Fruit fly (Drosophila melanogaster) whole organism, embryonic: ENCODE measurements around the gene ova.

Experiments used
- BtbVII ChIP-seq: fragments of 200-800 bp; sonication (Bioruptor generic); optimal IDR thresholded peaks from 3 replicates; lab custom pipeline; 2017; ENCODE audit warnings: missing biosample characterization, mild to moderate bottlenecking, missing genetic modification characterization
- CG10321 ChIP-seq: fragments of 200-800 bp; sonication (Bioruptor generic); IDR thresholded peaks from 2 replicates; pipeline ENCODE4 v1.3.6; 2022; ENCODE audit warnings: missing biosample characterization, missing genetic modification characterization
- CG12071 ChIP-seq: fragments of 200-800 bp; sonication (Bioruptor generic); optimal IDR thresholded peaks from 3 replicates; lab custom pipeline; 2018; ENCODE audit warnings: missing biosample characterization, mild to moderate bottlenecking, missing genetic modification characterization
- CG12744 ChIP-seq: fragments of 200-800 bp; sonication (Bioruptor generic); optimal IDR thresholded peaks from 2 replicates; lab custom pipeline; 2016; ENCODE audit warnings: missing biosample characterization, missing genetic modification characterization
- CG17385 ChIP-seq: fragments of 200-800 bp; sonication (Bioruptor generic); optimal IDR thresholded peaks from 3 replicates; lab custom pipeline; 2018; ENCODE audit warnings: missing biosample characterization, mild to moderate bottlenecking, missing genetic modification characterization
- CG17802 ChIP-seq: fragments of 200-800 bp; sonication (Bioruptor generic); optimal IDR thresholded peaks from 2 replicates; lab custom pipeline; 2018; ENCODE audit warnings: missing biosample characterization, mild to moderate bottlenecking, missing genetic modification characterization, moderate library complexity
- CG18011 ChIP-seq: fragments of 200-800 bp; sonication (Bioruptor generic); optimal IDR thresholded peaks from 2 replicates; lab custom pipeline; 2017; ENCODE audit warnings: missing biosample characterization, missing genetic modification characterization, mild to moderate bottlenecking, moderate library complexity, missing genotype
- CG18476 ChIP-seq: fragments of 200-800 bp; sonication (Bioruptor generic); optimal IDR thresholded peaks from 2 replicates; lab custom pipeline; 2016; ENCODE audit warnings: missing biosample characterization, mild to moderate bottlenecking, missing genetic modification characterization
- CG2116 ChIP-seq: fragments of 200-800 bp; sonication (Bioruptor generic); optimal IDR thresholded peaks from 3 replicates; lab custom pipeline; 2018; ENCODE audit warnings: missing biosample characterization, mild to moderate bottlenecking, missing genetic modification characterization
- CG30020 ChIP-seq: fragments of 200-800 bp; optimal IDR thresholded peaks from 2 replicates; lab custom pipeline; 2019; ENCODE audit warnings: missing biosample characterization, mild to moderate bottlenecking, missing genetic modification characterization, moderate library complexity
- CG30431 ChIP-seq: fragments of 200-800 bp; sonication (Bioruptor generic); optimal IDR thresholded peaks from 2 replicates; lab custom pipeline; 2017; ENCODE audit warnings: missing biosample characterization, missing genetic modification characterization
- CG32767 ChIP-seq: fragments of 200-800 bp; sonication (Bioruptor generic); IDR thresholded peaks from 2 replicates; pipeline ENCODE4 v1.3.6; 2022; ENCODE audit warnings: missing biosample characterization, missing genetic modification characterization
- CG3407 ChIP-seq: fragments of 200-800 bp; sonication (Bioruptor generic); optimal IDR thresholded peaks from 2 replicates; lab custom pipeline; 2018; ENCODE audit warnings: missing biosample characterization, mild to moderate bottlenecking, missing genetic modification characterization
- CG4328 ChIP-seq: fragments of 200-800 bp; sonication (Bioruptor generic); optimal IDR thresholded peaks from 3 replicates; lab custom pipeline; 2017; ENCODE audit warnings: missing biosample characterization, missing genetic modification reagents, missing genetic modification characterization
- CG7987 ChIP-seq: fragments of 200-800 bp; sonication (Bioruptor generic); optimal IDR thresholded peaks from 2 replicates; lab custom pipeline; 2018; ENCODE audit warnings: missing biosample characterization, mild to moderate bottlenecking, missing genetic modification characterization, moderate library complexity
- CG8944 ChIP-seq: fragments of 200-800 bp; sonication (Bioruptor generic); optimal IDR thresholded peaks from 3 replicates; lab custom pipeline; 2016; ENCODE audit warnings: missing biosample characterization, missing genetic modification characterization
- Dip2 ChIP-seq: fragments of 200-800 bp; sonication (Bioruptor generic); IDR thresholded peaks from 2 replicates; pipeline ENCODE4 v1.3.6; 2022; ENCODE audit warnings: missing biosample characterization, missing genetic modification characterization
- Eip74EF ChIP-seq, 2 experiments: fragments of 200-800 bp in 1 of 2; fragments of >200 bp in 1 of 2; sonication (Bioruptor generic) in 1 of 2; optimal IDR thresholded peaks; 2 replicates each; lab custom pipeline; 2017 to 2019; ENCODE audit warnings: missing biosample characterization in 2 of 2, missing genetic modification characterization in 2 of 2, mild to moderate bottlenecking in 1 of 2, moderate library complexity in 1 of 2
- H15 ChIP-seq: fragments of 200-800 bp; sonication (Bioruptor generic); IDR thresholded peaks from 3 replicates; pipeline ENCODE4 v1.3.6; 2022; ENCODE audit warnings: missing biosample characterization, missing genetic modification characterization
- HLH54F ChIP-seq: fragments of 200-800 bp; sonication (Bioruptor generic); optimal IDR thresholded peaks from 3 replicates; lab custom pipeline; 2016; ENCODE audit warnings: missing biosample characterization, missing genetic modification characterization
- Lpt ChIP-seq: fragments of >200 bp; optimal IDR thresholded peaks from 2 replicates; lab custom pipeline; 2018; ENCODE audit warnings: missing biosample characterization, missing genetic modification characterization
- NC2β ChIP-seq: fragments of 200-800 bp; sonication (Bioruptor generic); optimal IDR thresholded peaks from 2 replicates; lab custom pipeline; 2016; ENCODE audit warnings: missing biosample characterization, missing genetic modification characterization
- Nf-YA ChIP-seq: fragments of 200-800 bp; sonication (Bioruptor generic); IDR thresholded peaks from 2 replicates; pipeline ENCODE4 v1.3.6; 2022; ENCODE audit warnings: missing biosample characterization, missing genetic modification characterization
- Sox100B ChIP-seq: fragments of 200-800 bp; sonication (Bioruptor generic); optimal IDR thresholded peaks from 3 replicates; lab custom pipeline; 2018; ENCODE audit warnings: missing biosample characterization, mild to moderate bottlenecking, missing genetic modification characterization
- Trl ChIP-seq, 3 experiments: fragments of >200 bp in 2 of 3; fragments of 200-800 bp in 1 of 3; sonication (Bioruptor generic) in 1 of 3; optimal IDR thresholded peaks; 2 replicates in 1 of 3; 3 replicates in 2 of 3; lab custom pipeline; 2016 to 2017; ENCODE audit warnings: missing biosample characterization in 1 of 3, missing genetic modification characterization in 1 of 3
- Vsx1 ChIP-seq: fragments of 200-800 bp; sonication (Bioruptor generic); optimal IDR thresholded peaks from 2 replicates; lab custom pipeline; 2017; ENCODE audit warnings: missing biosample characterization, mild to moderate bottlenecking, missing genetic modification characterization, missing genetic modification reagents
- amos ChIP-seq: fragments of 200-800 bp; sonication (Bioruptor generic); IDR thresholded peaks from 2 replicates; pipeline ENCODE4 v1.3.6; 2022; ENCODE audit warnings: missing biosample characterization, missing genetic modification characterization; ENCODE audit not compliant: partially characterized antibody
- caup ChIP-seq: fragments of 200-800 bp; sonication (Bioruptor generic); optimal IDR thresholded peaks from 3 replicates; lab custom pipeline; 2017; ENCODE audit warnings: missing biosample characterization, mild to moderate bottlenecking, missing genetic modification characterization, moderate library complexity; ENCODE audit not compliant: severe bottlenecking
- cg ChIP-seq: fragments of 200-800 bp; sonication (Bioruptor generic); optimal IDR thresholded peaks from 3 replicates; lab custom pipeline; 2019; ENCODE audit warnings: missing biosample characterization, mild to moderate bottlenecking, missing genetic modification characterization, moderate library complexity
- dati ChIP-seq: fragments of 200-800 bp; sonication (Bioruptor generic); IDR thresholded peaks from 2 replicates; pipeline ENCODE4 v1.3.6; 2022; ENCODE audit warnings: missing biosample characterization, missing genetic modification characterization
- dpn ChIP-seq, 2 experiments: fragments of 200-800 bp; sonication (Bioruptor generic); optimal IDR thresholded peaks; 3 replicates each; lab custom pipeline; 2016; ENCODE audit warnings: missing biosample characterization in 2 of 2, missing genetic modification characterization in 2 of 2
- dysf ChIP-seq: fragments of 200-800 bp; sonication (Bioruptor generic); IDR thresholded peaks from 3 replicates; pipeline ENCODE4 v1.3.6; 2022; ENCODE audit warnings: missing biosample characterization, missing genetic modification characterization
- her ChIP-seq: fragments of 200-800 bp; sonication (Bioruptor generic); optimal IDR thresholded peaks from 2 replicates; lab custom pipeline; 2016; ENCODE audit warnings: missing biosample characterization, missing genetic modification characterization
- jigr1 ChIP-seq: fragments of 200-800 bp; sonication (Bioruptor generic); IDR thresholded peaks from 3 replicates; pipeline ENCODE4 v1.3.6; 2022; ENCODE audit warnings: missing biosample characterization, missing genetic modification characterization
- kah ChIP-seq: fragments of 200-800 bp; sonication (Bioruptor generic); optimal IDR thresholded peaks from 2 replicates; lab custom pipeline; 2018; ENCODE audit warnings: missing biosample characterization, mild to moderate bottlenecking, missing genetic modification characterization
- lola ChIP-seq, 3 experiments: fragments of >200 bp in 2 of 3; fragments of 200-800 bp in 1 of 3; sonication (Bioruptor generic) in 1 of 3; optimal IDR thresholded peaks; 2 replicates each; lab custom pipeline; 2017 to 2019; ENCODE audit warnings: missing biosample characterization in 3 of 3, missing genetic modification characterization in 3 of 3, mild to moderate bottlenecking in 1 of 3, moderate library complexity in 1 of 3
- mam ChIP-seq: fragments of 200-800 bp; sonication (Bioruptor generic); optimal IDR thresholded peaks from 3 replicates; lab custom pipeline; 2016; ENCODE audit warnings: missing biosample characterization, missing genetic modification characterization
- nerfin-1 ChIP-seq: fragments of 200-800 bp; sonication (Bioruptor generic); optimal IDR thresholded peaks from 3 replicates; lab custom pipeline; 2019; ENCODE audit warnings: missing biosample characterization, mild to moderate bottlenecking, missing genetic modification characterization, moderate library complexity
- pita ChIP-seq: fragments of 200-800 bp; sonication (Bioruptor generic); optimal IDR thresholded peaks from 2 replicates; lab custom pipeline; 2017; ENCODE audit warnings: missing biosample characterization, mild to moderate bottlenecking, missing genetic modification characterization
- ranshi ChIP-seq: fragments of 200-800 bp; sonication (Bioruptor generic); IDR thresholded peaks from 2 replicates; pipeline ENCODE4 v1.3.6; 2022; ENCODE audit warnings: missing biosample characterization, missing genetic modification characterization
- repo ChIP-seq: fragments of 200-800 bp; sonication (Bioruptor generic); optimal IDR thresholded peaks from 2 replicates; lab custom pipeline; 2016; ENCODE audit warnings: missing biosample characterization, missing genetic modification characterization
- sd ChIP-seq: fragments of 200-800 bp; sonication (Bioruptor generic); optimal IDR thresholded peaks from 3 replicates; lab custom pipeline; 2018; ENCODE audit warnings: missing biosample characterization, mild to moderate bottlenecking, missing genetic modification characterization, moderate library complexity
- slp2 ChIP-seq: fragments of 200-800 bp; sonication (Bioruptor generic); optimal IDR thresholded peaks from 2 replicates; lab custom pipeline; 2016; ENCODE audit warnings: missing biosample characterization, missing genetic modification characterization
- sr ChIP-seq: fragments of 200-800 bp; sonication (Bioruptor generic); IDR thresholded peaks from 3 replicates; pipeline ENCODE4 v1.3.6; 2022; ENCODE audit warnings: missing biosample characterization, missing genetic modification characterization
- twi ChIP-seq: fragments of 200-800 bp; optimal IDR thresholded peaks from 2 replicates; lab custom pipeline; 2019; ENCODE audit warnings: missing biosample characterization, mild to moderate bottlenecking, missing genetic modification characterization, moderate library complexity
- usp ChIP-seq: fragments of >200 bp; optimal IDR thresholded peaks from 2 replicates; lab custom pipeline; 2017; ENCODE audit warnings: missing biosample characterization, missing genetic modification characterization
- vfl ChIP-seq: fragments of 200-800 bp; sonication (Bioruptor generic); optimal IDR thresholded peaks from 2 replicates; lab custom pipeline; 2016; ENCODE audit warnings: missing biosample characterization, missing genetic modification characterization
- wek ChIP-seq: fragments of 200-800 bp; sonication (Bioruptor generic); optimal IDR thresholded peaks from 3 replicates; lab custom pipeline; 2018; ENCODE audit warnings: missing biosample characterization, mild to moderate bottlenecking, missing genetic modification characterization, moderate library complexity

ova gene

DNA sequence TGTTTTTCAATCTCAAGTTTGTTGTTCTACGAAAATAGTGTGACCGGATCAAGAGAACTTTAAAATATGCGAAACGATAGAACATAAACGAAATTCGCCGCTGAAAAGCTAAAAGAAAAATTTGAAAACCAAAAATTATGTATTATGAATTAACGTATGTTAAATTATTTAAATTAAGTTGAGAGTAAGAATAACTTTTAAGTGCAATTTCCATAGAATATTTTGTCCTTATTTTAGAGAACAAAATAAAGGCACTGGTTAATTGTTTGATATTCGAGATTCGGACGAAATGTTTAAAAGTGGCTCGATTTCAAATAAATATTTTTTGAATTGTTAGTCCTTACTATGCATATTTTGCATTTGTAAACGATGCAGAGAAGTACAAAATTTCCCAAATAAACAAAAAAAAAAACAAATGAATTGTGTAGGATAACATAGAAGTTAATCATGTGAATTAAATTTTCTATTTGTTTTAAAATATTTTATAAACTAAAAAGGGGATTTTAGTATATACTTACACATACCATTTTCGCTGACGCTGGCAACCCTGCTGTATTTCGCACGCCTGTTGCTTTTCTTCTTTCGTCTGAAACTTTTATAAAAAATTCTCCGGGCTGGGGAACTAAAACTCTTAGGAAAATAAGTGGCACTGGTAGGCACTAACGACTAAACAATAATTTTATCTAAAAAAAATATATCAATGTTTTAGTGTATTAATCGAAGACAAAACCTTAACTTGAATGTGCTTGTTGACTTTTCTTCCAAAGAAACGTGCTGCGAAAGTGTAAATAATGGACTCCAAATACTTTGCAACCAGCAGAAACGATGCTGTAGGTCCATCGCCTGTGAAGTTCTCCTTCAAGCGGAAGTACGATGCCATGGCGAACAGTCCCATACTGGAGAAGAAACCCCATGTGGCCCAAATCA lies 20.6 kb downstream of the ova start, which contains the start of the genes CG5727 and ath (continued):
- TF ChIP-seq kah, result peak; percentile 88
- TF ChIP-seq Sox100B, result peak; percentile 34
- TF ChIP-seq Nf-YA (GFP tag; lab: Robert Waterston, UW), result no peak
- TF ChIP-seq vfl (GFP tag; lab: Kevin White, UChicago), result no peak
- no peak for TF ChIP-seq sr (GFP tag; lab: Robert Waterston, UW)
- TF ChIP-seq pita, result no peak
- TF ChIP-seq CG8944 (GFP tag; lab: Kevin White, UChicago), result no peak
- peak in 1 of 3 experiments; percentile 40 for TF ChIP-seq lola (GFP tag; optimal IDR thresholded peaks at IDR 0.05; lab: Kevin White, UChicago)
- no peak for TF ChIP-seq her (GFP tag; lab: Kevin White, UChicago)
- TF ChIP-seq Vsx1, result no peak
- no peak for TF ChIP-seq CG18011 (GFP tag; lab: Kevin White, UChicago)
- TF ChIP-seq caup (GFP tag; lab: Kevin White, UChicago), result no peak
- TF ChIP-seq dpn (GFP tag; optimal IDR thresholded peaks at IDR 0.05; lab: Kevin White, UChicago), result no peak
- no peak for TF ChIP-seq nerfin-1 (tag; lab: Kevin White, UChicago)
- no peak for TF ChIP-seq repo (GFP tag; lab: Kevin White, UChicago)
- no peak for TF ChIP-seq CG17385 (GFP tag; lab: Kevin White, UChicago)
- no peak for TF ChIP-seq usp (GFP tag; lab: Kevin White, UChicago)
- TF ChIP-seq Dip2, result no peak
- no peak for TF ChIP-seq H15
- no peak for TF ChIP-seq Trl (optimal IDR thresholded peaks at IDR 0.05; lab: Kevin White, UChicago)
- no peak for TF ChIP-seq Trl (GFP tag; optimal IDR thresholded peaks at IDR 0.05; lab: Kevin White, UChicago)
- TF ChIP-seq sd (tag; lab: Kevin White, UChicago), result no peak
- TF ChIP-seq dysf, result no peak
- no peak for TF ChIP-seq Lpt
- TF ChIP-seq NC2β, result no peak
- TF ChIP-seq CG4328, result peak; percentile 11
- no peak for TF ChIP-seq CG12071 (GFP tag; lab: Kevin White, UChicago)
- no peak for TF ChIP-seq CG18476 (GFP tag; lab: Kevin White, UChicago)
- TF ChIP-seq CG12744 (GFP tag; lab: Kevin White, UChicago), result no peak
- TF ChIP-seq amos (GFP tag; lab: Robert Waterston, UW), result no peak
- TF ChIP-seq slp2 (GFP tag; lab: Kevin White, UChicago), result no peak
- peak; percentile 32 for TF ChIP-seq CG30020 (tag; lab: Kevin White, UChicago)
- TF ChIP-seq ranshi (GFP tag; lab: Robert Waterston, UW), result no peak
- no peak for TF ChIP-seq Eip74EF (GFP tag; optimal IDR thresholded peaks at IDR 0.05; lab: Kevin White, UChicago)
- TF ChIP-seq mam (GFP tag; lab: Kevin White, UChicago), result no peak
- peak; percentile 38 for TF ChIP-seq wek
- no peak for TF ChIP-seq CG2116 (GFP tag; lab: Kevin White, UChicago)
- TF ChIP-seq HLH54F (GFP tag; lab: Kevin White, UChicago), result no peak
- no peak for TF ChIP-seq CG17802
- TF ChIP-seq cg (GFP tag; lab: Kevin White, UChicago), result no peak
- no peak for TF ChIP-seq jigr1 (GFP tag; lab: Robert Waterston, UW)
- no peak for TF ChIP-seq CG3407 (GFP tag; lab: Kevin White, UChicago)
- TF ChIP-seq BtbVII (GFP tag; lab: Kevin White, UChicago), result no peak
- TF ChIP-seq CG30431 (GFP tag; lab: Kevin White, UChicago), result no peak
- TF ChIP-seq CG7987, result no peak
- no peak for TF ChIP-seq twi (tag; lab: Kevin White, UChicago)
- TF ChIP-seq CG10321 (GFP tag; lab: Robert Waterston, UW), result no peak
- no peak for TF ChIP-seq dati (GFP tag; lab: Robert Waterston, UW)
- no peak for TF ChIP-seq CG32767 (GFP tag; lab: Robert Waterston, UW)
